Worm (Caenorhabditis elegans) whole organism, L4 larva: ENCODE results near the gene C49G7.7.

Experiments
- daf-8 ChIP-seq: fragments of 200-800 bp; sonication (Bioruptor generic); IDR thresholded peaks from 2 replicates; pipeline ENCODE4 v1.3.6; 2022; ENCODE audit warnings: missing genetic modification characterization, missing compliant biosample characterization
- fos-1 ChIP-seq: fragments of 150-350 bp; optimal IDR thresholded peaks from 2 replicates; lab custom pipeline; 2014; ENCODE audit warnings: missing biosample characterization, missing genetic modification characterization
- lim-7 ChIP-seq: fragments of 200-800 bp; sonication (Bioruptor generic); IDR thresholded peaks from 2 replicates; pipeline ENCODE4 v1.3.6; 2022; ENCODE audit warnings: missing genetic modification characterization, missing compliant biosample characterization
- mep-1 ChIP-seq: fragments of 150-350 bp; sonication (generic microtip); optimal IDR thresholded peaks from 3 replicates; lab custom pipeline; 2014; ENCODE audit warnings: missing biosample characterization, missing genetic modification characterization
- nhr-76 ChIP-seq: fragments of 150-350 bp; optimal IDR thresholded peaks from 2 replicates; lab custom pipeline; 2014; ENCODE audit warnings: missing biosample characterization, missing genetic modification characterization
- pha-4 ChIP-seq, 2 experiments: fragments of 150-350 bp in 1 of 2; fragments of 200-800 bp in 1 of 2; sonication (Bioruptor generic) in 1 of 2; IDR thresholded peaks in 1 of 2; optimal IDR thresholded peaks in 1 of 2; 2 replicates each; pipeline versions ENCODE4 v1.3.6 to Lab custom; 2014 to 2022; ENCODE audit warnings: missing genetic modification characterization in 2 of 2, missing genetic modification reagents in 2 of 2, missing biosample characterization in 1 of 2, missing compliant biosample characterization in 1 of 2
- unc-39 ChIP-seq: sonication (generic microtip); optimal IDR thresholded peaks from 2 replicates; lab custom pipeline; 2017; ENCODE audit warnings: missing biosample characterization, missing genetic modification characterization
- unc-62 ChIP-seq, 3 experiments: fragments of 150-350 bp in 1 of 3; sonication (generic microtip); optimal IDR thresholded peaks in 2 of 3; peaks in 1 of 3; 1 replicate in 1 of 3; 2 replicates in 2 of 3; lab custom pipeline; 2014 to 2017; ENCODE audit warnings: missing biosample characterization in 3 of 3, missing genetic modification characterization in 3 of 3, missing genetic modification reagents in 3 of 3, missing genotype in 1 of 3
- zfp-3 ChIP-seq: fragments of 200-800 bp; sonication (Bioruptor generic); conservative IDR thresholded peaks from 2 replicates; pipeline ENCODE4 v1.3.6; 2022; ENCODE audit warnings: missing genetic modification reagents, missing genetic modification characterization, missing compliant biosample characterization

DNA sequence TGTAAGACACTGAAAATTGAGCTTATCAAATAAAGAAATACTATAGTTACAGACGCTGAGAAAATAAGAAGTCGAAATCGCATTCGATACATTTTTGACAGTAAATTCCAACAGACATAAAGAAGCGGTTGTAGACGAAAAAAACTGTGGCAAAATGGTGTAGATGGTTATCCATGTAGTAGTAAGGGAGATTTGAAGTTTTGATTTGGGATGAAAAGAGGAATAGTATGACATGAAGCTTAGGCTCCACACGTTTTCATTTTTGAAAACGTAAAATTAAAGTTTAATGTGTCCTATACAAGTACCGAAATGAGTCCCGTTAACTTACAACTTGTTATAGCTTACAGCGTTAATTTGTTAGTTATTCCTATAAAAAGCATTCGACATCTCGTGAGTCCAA, 40.2 kb upstream of the C49G7.7 start, which contains the start of gene K09D9.9:
- no peak for TF ChIP-seq fos-1 (tag; lab: Kevin White, UChicago)
- no peak for TF ChIP-seq zfp-3 (GFP tag; lab: Robert Waterston, UW)
- no peak for TF ChIP-seq pha-4 (GFP tag; IDR thresholded peaks at IDR 0.05; lab: Robert Waterston, UW)
- no peak for TF ChIP-seq pha-4 (tag; optimal IDR thresholded peaks at IDR 0.05; lab: Kevin White, UChicago)
- no peak for TF ChIP-seq unc-62 (GFP tag; optimal IDR thresholded peaks at IDR 0.05 in 1 of 2; lab: Kevin White, UChicago)
- TF ChIP-seq unc-62 (tag; optimal IDR thresholded peaks at IDR 0.05; lab: Kevin White, UChicago) = no peak
- no peak for TF ChIP-seq mep-1
- no peak for TF ChIP-seq daf-8
- no peak for TF ChIP-seq lim-7 (GFP tag; lab: Robert Waterston, UW)
- TF ChIP-seq unc-39 (tag; lab: Kevin White, UChicago) = no peak
- no peak for TF ChIP-seq nhr-76 (tag; lab: Kevin White, UChicago)
